Worm (Caenorhabditis elegans): Measurements from ENCODE around the gene nadk-1.

- TF ChIP-seq madf-3 (GFP tag; IDR thresholded peaks at IDR 0.05): no peak
- no peak for TF ChIP-seq hmg-1.2 (GFP tag; IDR thresholded peaks at IDR 0.05)
- TF ChIP-seq unc-130 (GFP tag; optimal IDR thresholded peaks at IDR 0.05): no peak
- no peak for TF ChIP-seq ama-1 (optimal IDR thresholded peaks at IDR 0.05)
- no peak for TF ChIP-seq ama-1 (GFP tag; optimal IDR thresholded peaks at IDR 0.05)
- TF ChIP-seq lin-35 (GFP tag; optimal IDR thresholded peaks at IDR 0.05): peak in 1 of 3 experiments; percentile 67
- no peak for TF ChIP-seq F22D6.2 (tag; optimal IDR thresholded peaks at IDR 0.05)
- TF ChIP-seq snpc-4 (GFP tag; optimal IDR thresholded peaks at IDR 0.05): no peak
- peak in 3 of 4 experiments; percentile 19 to 44 (median 34) for TF ChIP-seq snpc-4 (tag; optimal IDR thresholded peaks at IDR 0.05)
- TF ChIP-seq dpff-1 (tag; optimal IDR thresholded peaks at IDR 0.05): no peak
- TF ChIP-seq ceh-91 (GFP tag; IDR thresholded peaks at IDR 0.05): no peak
- TF ChIP-seq cebp-1 (GFP tag; IDR thresholded peaks at IDR 0.05): no peak
- TF ChIP-seq cebp-1 (tag; optimal IDR thresholded peaks at IDR 0.05): peak; percentile 52
- TF ChIP-seq atf-7 (tag; optimal IDR thresholded peaks at IDR 0.05): no peak
- TF ChIP-seq ceh-100 (GFP tag; IDR thresholded peaks at IDR 0.05): no peak
- no peak for TF ChIP-seq nfya-1 (tag; optimal IDR thresholded peaks at IDR 0.05; ENCODE audit: borderline replicate concordance, insufficient read depth)
- no peak for TF ChIP-seq athp-1 (tag; optimal IDR thresholded peaks at IDR 0.05)
Measured at ce11 chrIV:1496017-1496678, 39.3 kb downstream of the nadk-1 start, which contains the start of gene npp-20.
